Fruit fly (Drosophila melanogaster) whole organism, embryonic: ENCODE data around the gene Mic26-27.

Source experiments
- Ada2b ChIP-seq: fragments of 200-800 bp; sonication (Bioruptor generic); IDR thresholded peaks from 2 replicates; pipeline ENCODE4 v1.3.6; 2022; ENCODE audit warnings: missing biosample characterization, missing genetic modification characterization
- trem ChIP-seq: fragments of 200-800 bp; optimal IDR thresholded peaks from 3 replicates; lab custom pipeline; 2019; ENCODE audit warnings: missing biosample characterization, mild to moderate bottlenecking, missing genetic modification characterization, moderate library complexity

DNA sequence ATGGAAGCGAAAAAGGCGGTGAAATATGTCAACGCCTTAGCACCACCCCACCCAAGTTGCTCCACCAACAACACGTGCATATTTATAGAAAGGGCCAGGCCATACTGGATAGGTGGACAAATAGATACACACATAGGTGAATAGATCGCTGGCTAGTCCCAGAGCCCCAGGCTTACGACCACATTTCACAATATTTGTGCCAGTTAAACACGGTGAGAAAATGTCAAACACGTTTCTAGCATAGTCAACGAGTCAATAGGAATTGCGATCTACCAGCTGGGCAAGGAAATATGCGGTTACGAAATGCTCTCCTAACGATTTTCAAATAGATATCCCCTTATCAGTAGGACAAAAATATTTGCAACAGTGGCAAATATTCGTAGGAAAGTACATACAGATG lies 51.7 kb downstream of the Mic26-27 start:
- TF ChIP-seq trem (tag; lab: Kevin White, UChicago) = no peak
- no peak for TF ChIP-seq Ada2b (GFP tag; lab: Robert Waterston, UW)
